Worm (Caenorhabditis elegans) whole organism, young adult: ENCODE measurements around the gene nhr-99.

Source experiments
- B0035.1 ChIP-seq: sonication (generic microtip); optimal IDR thresholded peaks from 2 replicates; lab custom pipeline; 2016; ENCODE audit warnings: missing genetic modification characterization, mild to moderate bottlenecking, missing compliant biosample characterization, missing genotype, missing genetic modification reagents
- K11D2.4 ChIP-seq: fragments of 200-800 bp; sonication (Bioruptor generic); IDR thresholded peaks from 2 replicates; pipeline ENCODE4 v1.3.6; 2022; ENCODE audit warnings: missing genetic modification reagents, missing genetic modification characterization, missing compliant biosample characterization
- ama-1 ChIP-seq, 3 experiments: fragments of 150-350 bp in 1 of 3; sonication (generic microtip) in 2 of 3; optimal IDR thresholded peaks; 2 replicates each; lab custom pipeline; 2014 to 2018; ENCODE audit warnings: missing biosample characterization in 2 of 3, missing genetic modification characterization in 2 of 3, missing genetic modification reagents in 2 of 3
- atf-7 ChIP-seq: sonication (generic microtip); optimal IDR thresholded peaks from 2 replicates; lab custom pipeline; 2017; ENCODE audit warnings: mild to moderate bottlenecking, missing genetic modification characterization, missing compliant biosample characterization
- ceh-27 ChIP-seq: fragments of 200-800 bp; sonication (Bioruptor generic); optimal IDR thresholded peaks from 2 replicates; lab custom pipeline; 2018; ENCODE audit warnings: mild to moderate bottlenecking, missing genetic modification characterization, moderate library complexity, missing compliant biosample characterization
- ets-4 ChIP-seq: fragments of 200-800 bp; sonication (Bioruptor generic); optimal IDR thresholded peaks from 2 replicates; lab custom pipeline; 2018; ENCODE audit warnings: mild to moderate bottlenecking, missing genetic modification characterization, missing compliant biosample characterization
- hrde-1 ChIP-seq: sonication (generic microtip); optimal IDR thresholded peaks from 2 replicates; lab custom pipeline; 2016; ENCODE audit warnings: missing genetic modification characterization, mild to moderate bottlenecking, missing compliant biosample characterization, moderate library complexity, missing genotype, missing genetic modification reagents, borderline replicate concordance
- nfya-2 ChIP-seq: fragments of 200-800 bp; sonication (Bioruptor generic); IDR thresholded peaks from 2 replicates; pipeline ENCODE4 v1.3.6; 2022; ENCODE audit warnings: missing genetic modification reagents, missing genetic modification characterization, missing compliant biosample characterization
- pha-4 ChIP-seq: fragments of 150-350 bp; sonication (generic microtip); optimal IDR thresholded peaks from 2 replicates; lab custom pipeline; 2014; ENCODE audit warnings: missing biosample characterization, missing genetic modification reagents, missing genetic modification characterization
- rpc-1 ChIP-seq, 2 experiments: fragments of 150-350 bp in 1 of 2; sonication (generic microtip) in 1 of 2; optimal IDR thresholded peaks; 2 replicates each; lab custom pipeline; 2014 to 2018; ENCODE audit warnings: missing biosample characterization in 1 of 2, missing genetic modification characterization in 1 of 2, missing genetic modification reagents in 1 of 2, missing genotype in 1 of 2
- sdz-38 ChIP-seq: sonication (generic microtip); optimal IDR thresholded peaks from 2 replicates; lab custom pipeline; 2016; ENCODE audit warnings: missing genotype, missing genetic modification characterization, missing compliant biosample characterization
- ztf-26 ChIP-seq: sonication (generic microtip); optimal IDR thresholded peaks from 2 replicates; lab custom pipeline; 2017; ENCODE audit warnings: missing genetic modification characterization, missing compliant biosample characterization
- ztf-28 ChIP-seq: fragments of 200-800 bp; sonication (Bioruptor generic); IDR thresholded peaks from 2 replicates; pipeline ENCODE4 v1.3.6; 2022; ENCODE audit warnings: missing genetic modification reagents, missing genetic modification characterization, missing compliant biosample characterization

DNA sequence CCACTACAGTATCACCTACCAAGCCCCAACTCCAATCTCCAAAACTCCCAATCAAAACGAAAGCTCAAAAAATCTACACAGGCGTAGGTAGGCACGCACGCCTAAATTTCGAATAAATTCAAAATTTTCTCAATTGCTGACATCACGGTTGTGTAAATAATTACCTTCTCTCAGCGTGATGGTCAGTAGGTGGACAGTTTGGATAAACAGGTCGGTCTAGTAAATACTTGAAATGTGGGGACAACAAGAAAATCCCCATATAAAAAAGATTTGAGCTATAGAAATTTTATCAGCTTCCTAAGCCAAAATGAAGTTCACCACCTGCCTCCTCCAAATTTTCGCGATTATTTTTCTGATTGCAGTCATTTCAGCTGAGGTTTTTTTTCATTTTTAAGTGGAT, 36.5 kb upstream of the nhr-99 start, which contains the start of gene B0554.1:
- no peak for TF ChIP-seq K11D2.4 (GFP tag; lab: Robert Waterston, UW)
- TF ChIP-seq atf-7 (tag; lab: Kevin White, UChicago), result no peak
- no peak for TF ChIP-seq B0035.1 (tag; lab: Kevin White, UChicago)
- TF ChIP-seq sdz-38 (tag; lab: Kevin White, UChicago), result no peak
- no peak for TF ChIP-seq rpc-1 (optimal IDR thresholded peaks at IDR 0.05; lab: Kevin White, UChicago)
- TF ChIP-seq rpc-1 (tag; optimal IDR thresholded peaks at IDR 0.05; lab: Kevin White, UChicago), result no peak
- TF ChIP-seq ceh-27 (GFP tag; lab: Kevin White, UChicago), result no peak
- no peak for TF ChIP-seq ama-1 (optimal IDR thresholded peaks at IDR 0.05; lab: Kevin White, UChicago)
- TF ChIP-seq ama-1 (GFP tag; optimal IDR thresholded peaks at IDR 0.05; lab: Kevin White, UChicago), result no peak
- no peak for TF ChIP-seq ztf-28 (GFP tag; lab: Robert Waterston, UW)
- TF ChIP-seq ets-4 (GFP tag; lab: Kevin White, UChicago), result no peak
- TF ChIP-seq pha-4 (tag; lab: Kevin White, UChicago), result no peak
- TF ChIP-seq ztf-26 (tag; lab: Kevin White, UChicago), result no peak
- TF ChIP-seq hrde-1 (tag; lab: Kevin White, UChicago), result no peak
- no peak for TF ChIP-seq nfya-2 (GFP tag; lab: Robert Waterston, UW)
